Worm (Caenorhabditis elegans) whole organism, late embryonic: Measurements from ENCODE around the gene crn-5.

Experiments used
- nfya-1 ChIP-seq: sonication (generic microtip); optimal IDR thresholded peaks from 2 replicates; lab custom pipeline; 2017; ENCODE audit warnings: missing genetic modification characterization, mild to moderate bottlenecking, missing compliant biosample characterization, antibody characterized with exemption, moderate library complexity
- nhr-11 ChIP-seq: fragments of 150-350 bp; optimal IDR thresholded peaks from 2 replicates; lab custom pipeline; 2014; ENCODE audit warnings: missing biosample characterization, missing genetic modification characterization
- npax-4 ChIP-seq: sonication (generic microtip); optimal IDR thresholded peaks from 2 replicates; lab custom pipeline; 2016; ENCODE audit warnings: missing genetic modification characterization, missing compliant biosample characterization
- pha-4 ChIP-seq: fragments of 150-350 bp; optimal IDR thresholded peaks from 2 replicates; lab custom pipeline; 2018; ENCODE audit warnings: missing biosample characterization, missing genetic modification reagents, missing genetic modification characterization
- sox-4 ChIP-seq: sonication (generic microtip); optimal IDR thresholded peaks from 2 replicates; lab custom pipeline; 2017; ENCODE audit warnings: mild to moderate bottlenecking, missing genetic modification characterization, inconsistent platforms, missing compliant biosample characterization
- tbx-2 ChIP-seq: sonication (generic microtip); optimal IDR thresholded peaks from 2 replicates; lab custom pipeline; 2016; ENCODE audit warnings: missing genetic modification characterization, missing compliant biosample characterization

- TF ChIP-seq npax-4 (tag; lab: Kevin White, UChicago): no peak
- TF ChIP-seq pha-4 (tag; lab: Kevin White, UChicago): no peak
- no peak for TF ChIP-seq nhr-11
- TF ChIP-seq tbx-2: no peak
- TF ChIP-seq nfya-1 (tag; lab: Kevin White, UChicago): no peak
- TF ChIP-seq sox-4 (tag; lab: Kevin White, UChicago): no peak
Measured at ce11 chrII:10594312-10594711, 1.8 kb downstream of the crn-5 start.
